Worm (Caenorhabditis elegans) whole organism, midembryonic: ENCODE results near the gene sre-11.
A peak's percentile ranks its signal among the peaks of the same experiment; 100 is the strongest.

Source experiments
- T22C8.4 ChIP-seq: fragments of 200-800 bp; sonication (Bioruptor generic); IDR thresholded peaks from 2 replicates; pipeline ENCODE4 v1.3.6; 2022; ENCODE audit warnings: missing genetic modification characterization, missing compliant biosample characterization
- cog-1 ChIP-seq: sonication (generic microtip); optimal IDR thresholded peaks from 2 replicates; lab custom pipeline; 2016; ENCODE audit warnings: missing genetic modification characterization, missing compliant biosample characterization
- flt-1 ChIP-seq: fragments of 200-800 bp; sonication (Bioruptor generic); IDR thresholded peaks from 2 replicates; pipeline ENCODE4 v1.3.6; 2022; ENCODE audit warnings: missing genetic modification characterization, missing compliant biosample characterization
- klf-2 ChIP-seq: fragments of 200-800 bp; sonication (Bioruptor generic); conservative IDR thresholded peaks from 2 replicates; pipeline ENCODE4 v1.3.6; 2022; ENCODE audit warnings: missing genetic modification reagents, missing genetic modification characterization, missing compliant biosample characterization
- med-1 ChIP-seq: sonication (generic microtip); optimal IDR thresholded peaks from 2 replicates; lab custom pipeline; 2017; ENCODE audit warnings: missing genetic modification characterization, mild to moderate bottlenecking, missing compliant biosample characterization, antibody characterized with exemption, missing genetic modification reagents; ENCODE audit not compliant: insufficient read depth
- ref-1 ChIP-seq: fragments of 200-800 bp; sonication (Bioruptor generic); conservative IDR thresholded peaks from 2 replicates; pipeline ENCODE4 v1.3.6; 2022; ENCODE audit warnings: missing genetic modification reagents, missing genetic modification characterization, missing compliant biosample characterization
- tab-1 ChIP-seq: fragments of 200-800 bp; sonication (Bioruptor generic); IDR thresholded peaks from 2 replicates; pipeline ENCODE4 v1.3.6; 2022; ENCODE audit warnings: missing genetic modification characterization, missing compliant biosample characterization
- ztf-23 ChIP-seq: fragments of 200-800 bp; sonication (Bioruptor generic); IDR thresholded peaks from 2 replicates; pipeline ENCODE4 v1.3.6; 2022; ENCODE audit warnings: missing genetic modification reagents, missing genetic modification characterization, missing compliant biosample characterization
- ztf-29 ChIP-seq: fragments of 200-800 bp; sonication (Bioruptor generic); IDR thresholded peaks from 2 replicates; pipeline ENCODE4 v1.3.6; 2022; ENCODE audit warnings: missing genetic modification reagents, missing genetic modification characterization, missing compliant biosample characterization

The sre-11 gene

ce11 chrV:7683907-7684655 lies at the start of gene sre-11:
sre-11 (minus strand) TSS chrV:7683957.
- TF ChIP-seq cog-1: no peak
- TF ChIP-seq ztf-23 (GFP tag; lab: Robert Waterston, UW): no peak
- no peak for TF ChIP-seq tab-1 (GFP tag; lab: Robert Waterston, UW)
- TF ChIP-seq klf-2 (GFP tag; lab: Robert Waterston, UW): no peak
- TF ChIP-seq med-1 (GFP tag; lab: Kevin White, UChicago): no peak
- TF ChIP-seq ref-1 (GFP tag; lab: Robert Waterston, UW): no peak
- TF ChIP-seq ztf-29: no peak
- TF ChIP-seq T22C8.4: no peak
- no peak for TF ChIP-seq flt-1 (GFP tag; lab: Robert Waterston, UW)

ce11 chrV:7733240-7733765 lies 49.5 kb upstream of the sre-11 start:
- TF ChIP-seq ztf-29 (no peak), T22C8.4 (no peak), cog-1 (no peak), ztf-23 (GFP tag; lab: Robert Waterston, UW) (no peak), klf-2 (GFP tag; lab: Robert Waterston, UW) (no peak), tab-1 (GFP tag; lab: Robert Waterston, UW) (no peak), ref-1 (GFP tag; lab: Robert Waterston, UW) (no peak), med-1 (GFP tag; lab: Kevin White, UChicago) (no peak), flt-1 (GFP tag; lab: Robert Waterston, UW) (no peak)

- peak; percentile 77; the same call in 1 of the 2 replicates for TF ChIP-seq flt-1 (GFP tag; lab: Robert Waterston, UW)
- no peak for TF ChIP-seq ref-1 (GFP tag; lab: Robert Waterston, UW)
- TF ChIP-seq cog-1: no peak
- TF ChIP-seq med-1 (GFP tag; lab: Kevin White, UChicago): no peak
- no peak for TF ChIP-seq ztf-29
- TF ChIP-seq T22C8.4: no peak
- no peak for TF ChIP-seq tab-1 (GFP tag; lab: Robert Waterston, UW)
- TF ChIP-seq klf-2 (GFP tag; lab: Robert Waterston, UW): 0 out of 2 replicates have a peak, but pooled peaks have one; percentile 36
- TF ChIP-seq ztf-23 (GFP tag; lab: Robert Waterston, UW): no peak
Measured at ce11 chrV:7730488-7730887, 46.7 kb upstream of the sre-11 start.

DNA sequence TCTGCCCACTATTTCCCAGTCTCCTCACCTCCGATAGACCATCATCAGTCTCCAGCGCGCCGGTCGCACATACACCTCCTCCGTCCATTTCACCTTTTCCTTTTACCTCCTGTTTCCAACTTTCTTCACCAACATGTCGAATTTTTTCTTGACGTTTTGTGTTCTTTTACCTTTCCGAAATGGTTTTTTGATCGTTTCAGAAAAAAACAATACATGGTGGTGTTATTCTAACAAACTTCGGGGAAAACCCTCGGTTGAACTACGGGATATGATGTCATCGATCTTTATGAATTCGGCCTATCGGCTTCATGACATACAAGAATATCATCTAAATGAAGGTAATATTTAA lies 44.9 kb upstream of the sre-11 start, which contains the start of gene Y97E10C.1:
Gene Y97E10C.1, plus strand, starts transcription at position 201 of the 349 bp plus-strand sequence.
- TF ChIP-seq klf-2 (GFP tag; lab: Robert Waterston, UW) (no peak), tab-1 (GFP tag; lab: Robert Waterston, UW) (no peak), ztf-23 (GFP tag; lab: Robert Waterston, UW) (no peak), ztf-29 (no peak), cog-1 (no peak), T22C8.4 (no peak), med-1 (GFP tag; lab: Kevin White, UChicago) (no peak), ref-1 (GFP tag; lab: Robert Waterston, UW) (no peak), flt-1 (GFP tag; lab: Robert Waterston, UW) (no peak)

DNA sequence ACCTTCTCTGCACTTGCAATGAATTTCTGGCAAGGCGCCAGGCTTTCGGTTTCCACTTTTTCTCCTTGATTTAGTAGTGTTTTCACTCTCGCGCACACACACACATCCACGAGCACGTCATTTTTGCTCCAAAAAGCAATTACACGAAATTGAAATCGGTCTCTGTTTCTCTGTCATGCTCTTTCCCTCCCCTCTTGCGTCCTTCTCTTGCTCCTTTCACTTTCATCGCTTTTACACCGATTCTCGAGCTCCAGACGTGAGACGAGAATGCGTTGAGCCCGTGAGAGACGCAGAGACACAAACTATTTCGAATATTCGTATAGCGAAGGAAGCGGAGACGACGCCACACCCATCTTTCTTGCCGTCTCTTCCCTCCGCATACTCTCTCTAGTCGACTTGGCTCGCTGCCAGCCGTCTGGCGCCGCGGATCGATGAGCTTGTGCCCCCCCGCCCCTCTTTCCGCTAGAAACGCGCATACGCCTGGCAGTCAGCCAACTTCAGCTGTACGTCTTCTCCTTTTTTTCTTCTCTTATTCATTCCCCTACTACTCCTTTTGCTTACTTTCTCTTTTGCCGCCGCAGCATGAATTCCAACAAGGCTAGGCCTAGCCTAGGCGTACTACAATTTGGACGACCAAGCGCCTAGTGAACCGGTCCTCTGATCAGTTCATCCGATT lies 44.4 kb upstream of the sre-11 start:
- TF ChIP-seq cog-1 (peak; percentile 48), ref-1 (GFP tag; lab: Robert Waterston, UW) (no peak), klf-2 (GFP tag; lab: Robert Waterston, UW) (0 out of 2 replicates have a peak, but pooled peaks have one; percentile 36), flt-1 (GFP tag; lab: Robert Waterston, UW) (0 out of 2 replicates have a peak, but pooled peaks have one; percentile 41), ztf-23 (GFP tag; lab: Robert Waterston, UW) (no peak), ztf-29 (no peak)

DNA sequence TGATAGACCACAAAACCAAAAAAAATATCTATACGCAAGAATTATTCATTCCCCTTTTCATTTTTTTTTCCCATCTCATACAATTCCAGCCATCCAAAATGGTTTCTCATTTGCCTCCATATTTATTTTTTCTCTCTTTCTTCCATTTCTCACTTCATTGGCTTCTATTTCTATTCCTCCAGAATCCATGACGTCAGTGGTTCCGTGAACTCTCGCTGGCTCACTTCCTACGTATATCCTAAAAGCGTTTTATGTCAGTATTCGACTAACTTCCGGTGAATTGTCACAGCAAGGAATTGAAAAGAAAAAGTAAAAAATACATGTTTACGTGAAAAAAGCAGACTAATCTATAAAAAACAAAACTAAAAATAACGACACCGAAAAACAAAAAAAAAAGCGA lies 43.2 kb upstream of the sre-11 start:
- no peak for TF ChIP-seq ztf-29
- no peak for TF ChIP-seq med-1 (GFP tag; lab: Kevin White, UChicago)
- no peak for TF ChIP-seq cog-1
- TF ChIP-seq klf-2 (GFP tag; lab: Robert Waterston, UW): no peak
- TF ChIP-seq ref-1 (GFP tag; lab: Robert Waterston, UW): no peak
- no peak for TF ChIP-seq tab-1 (GFP tag; lab: Robert Waterston, UW)
- no peak for TF ChIP-seq ztf-23 (GFP tag; lab: Robert Waterston, UW)
- TF ChIP-seq T22C8.4: no peak
- no peak for TF ChIP-seq flt-1 (GFP tag; lab: Robert Waterston, UW)

ce11 chrV:7726202-7726601 lies 42.4 kb upstream of the sre-11 start:
- TF ChIP-seq ztf-29 (no peak), ref-1 (GFP tag; lab: Robert Waterston, UW) (no peak), klf-2 (GFP tag; lab: Robert Waterston, UW) (no peak), T22C8.4 (no peak), flt-1 (GFP tag; lab: Robert Waterston, UW) (no peak), ztf-23 (GFP tag; lab: Robert Waterston, UW) (no peak), tab-1 (GFP tag; lab: Robert Waterston, UW) (no peak), med-1 (GFP tag; lab: Kevin White, UChicago) (no peak), cog-1 (no peak)

ce11 chrV:7723967-7724544 lies 40.3 kb upstream of the sre-11 start, which contains the start of the genes ZK105.6 and ZK105.8:
ZK105.6 (minus strand) TSS chrV:7724067.
ZK105.8 (plus strand) TSS chrV:7724494.
- TF ChIP-seq ztf-23 (GFP tag; lab: Robert Waterston, UW): no peak
- TF ChIP-seq T22C8.4: no peak
- TF ChIP-seq flt-1 (GFP tag; lab: Robert Waterston, UW): no peak
- TF ChIP-seq tab-1 (GFP tag; lab: Robert Waterston, UW): no peak
- no peak for TF ChIP-seq ref-1 (GFP tag; lab: Robert Waterston, UW)
- no peak for TF ChIP-seq med-1 (GFP tag; lab: Kevin White, UChicago)
- TF ChIP-seq cog-1: no peak
- no peak for TF ChIP-seq ztf-29
- TF ChIP-seq klf-2 (GFP tag; lab: Robert Waterston, UW): no peak
